Fruit fly (Drosophila melanogaster) whole organism, embryonic: ENCODE results near the gene Ilp4.
A peak's percentile ranks its signal among the peaks of the same experiment; 100 is the strongest.

Source experiments
- Adf1 ChIP-seq: fragments of 200-800 bp; sonication (Bioruptor generic); IDR thresholded peaks from 2 replicates; pipeline ENCODE4 v1.3.6; 2022; ENCODE audit warnings: missing biosample characterization, missing genetic modification characterization
- Bdp1 ChIP-seq: fragments of 200-800 bp; sonication (Bioruptor generic); optimal IDR thresholded peaks from 3 replicates; lab custom pipeline; 2016; ENCODE audit warnings: missing biosample characterization, missing genetic modification characterization
- Blimp-1 ChIP-seq: fragments of 200-800 bp; sonication (Bioruptor generic); optimal IDR thresholded peaks from 3 replicates; lab custom pipeline; 2018; ENCODE audit warnings: missing biosample characterization, missing genetic modification characterization, mild to moderate bottlenecking, moderate library complexity, missing genetic modification reagents
- CG11456 ChIP-seq: fragments of 200-800 bp; sonication (Bioruptor generic); IDR thresholded peaks from 3 replicates; pipeline ENCODE4 v1.3.6; 2022; ENCODE audit warnings: missing biosample characterization, missing genetic modification characterization
- CG11695 ChIP-seq: fragments of 200-800 bp; sonication (Bioruptor generic); IDR thresholded peaks from 3 replicates; pipeline ENCODE4 v1.3.6; 2022; ENCODE audit warnings: missing biosample characterization, missing genetic modification characterization
- CG12744 ChIP-seq: fragments of 200-800 bp; sonication (Bioruptor generic); optimal IDR thresholded peaks from 2 replicates; lab custom pipeline; 2016; ENCODE audit warnings: missing biosample characterization, missing genetic modification characterization
- CG13123 ChIP-seq: fragments of 200-800 bp; sonication (Bioruptor generic); optimal IDR thresholded peaks from 2 replicates; lab custom pipeline; 2016; ENCODE audit warnings: missing biosample characterization, missing genetic modification characterization
- CG16815 ChIP-seq: fragments of 200-800 bp; sonication (Bioruptor generic); optimal IDR thresholded peaks from 3 replicates; lab custom pipeline; 2017; ENCODE audit warnings: missing biosample characterization, mild to moderate bottlenecking, missing genetic modification characterization
- CG2889 ChIP-seq: fragments of 200-800 bp; sonication (Bioruptor generic); IDR thresholded peaks from 3 replicates; pipeline ENCODE4 v1.3.6; 2022; ENCODE audit warnings: missing biosample characterization, missing genetic modification characterization
- CG31441 ChIP-seq: fragments of 200-800 bp; sonication (Bioruptor generic); IDR thresholded peaks from 2 replicates; pipeline ENCODE4 v1.3.6; 2022; ENCODE audit warnings: missing biosample characterization, missing genetic modification characterization
- CG3407 ChIP-seq: fragments of 200-800 bp; sonication (Bioruptor generic); optimal IDR thresholded peaks from 2 replicates; lab custom pipeline; 2018; ENCODE audit warnings: missing biosample characterization, mild to moderate bottlenecking, missing genetic modification characterization
- CG6175 ChIP-seq: fragments of 200-800 bp; sonication (Bioruptor generic); IDR thresholded peaks from 3 replicates; pipeline ENCODE4 v1.3.6; 2022; ENCODE audit warnings: missing biosample characterization, missing genetic modification characterization
- CG7372 ChIP-seq: fragments of 200-800 bp; sonication (Bioruptor generic); IDR thresholded peaks from 2 replicates; pipeline ENCODE4 v1.3.6; 2022; ENCODE audit warnings: missing biosample characterization, missing genetic modification characterization
- Dbx ChIP-seq: fragments of 200-800 bp; sonication (Bioruptor generic); IDR thresholded peaks from 3 replicates; pipeline ENCODE4 v1.3.6; 2022; ENCODE audit warnings: missing biosample characterization, missing genetic modification characterization
- Doc2 ChIP-seq: fragments of 200-800 bp; sonication (Bioruptor generic); IDR thresholded peaks from 2 replicates; pipeline ENCODE4 v1.3.6; 2022; ENCODE audit warnings: missing biosample characterization, missing genetic modification characterization
- H15 ChIP-seq: fragments of 200-800 bp; sonication (Bioruptor generic); IDR thresholded peaks from 3 replicates; pipeline ENCODE4 v1.3.6; 2022; ENCODE audit warnings: missing biosample characterization, missing genetic modification characterization
- H2.0 ChIP-seq: fragments of 200-800 bp; sonication (Bioruptor generic); IDR thresholded peaks from 2 replicates; pipeline ENCODE4 v1.3.6; 2022; ENCODE audit warnings: missing biosample characterization, missing genetic modification characterization
- MBD-R2 ChIP-seq: fragments of 200-800 bp; sonication (Bioruptor generic); IDR thresholded peaks from 2 replicates; pipeline ENCODE4 v1.3.6; 2022; ENCODE audit warnings: missing biosample characterization, missing genetic modification characterization
- Med ChIP-seq: fragments of 200-800 bp; sonication (Bioruptor generic); peaks from one replicate; lab custom pipeline; 2016; ENCODE audit warnings: missing biosample characterization, missing genetic modification characterization, mild to moderate bottlenecking, inconsistent platforms, moderate library complexity
- Ravus ChIP-seq: fragments of 200-800 bp; sonication (Bioruptor generic); IDR thresholded peaks from 2 replicates; pipeline ENCODE4 v1.3.6; 2022; ENCODE audit warnings: missing biosample characterization, missing genetic modification characterization
- Rx ChIP-seq: fragments of 200-800 bp; sonication (Bioruptor generic); IDR thresholded peaks from 2 replicates; pipeline ENCODE4 v1.3.6; 2022; ENCODE audit warnings: missing biosample characterization, missing genetic modification characterization
- Sox102F ChIP-seq: fragments of 200-800 bp; sonication (Bioruptor generic); optimal IDR thresholded peaks from 2 replicates; lab custom pipeline; 2018; ENCODE audit warnings: missing biosample characterization, mild to moderate bottlenecking, missing genetic modification characterization, moderate library complexity
- az2 ChIP-seq: fragments of 200-800 bp; sonication (Bioruptor generic); optimal IDR thresholded peaks from 3 replicates; lab custom pipeline; 2016; ENCODE audit warnings: missing biosample characterization, missing genetic modification characterization
- chn ChIP-seq: fragments of 200-800 bp; sonication (Bioruptor generic); optimal IDR thresholded peaks from 2 replicates; lab custom pipeline; 2016; ENCODE audit warnings: missing biosample characterization, missing genetic modification characterization
- croc ChIP-seq: fragments of 200-800 bp; sonication (Bioruptor generic); conservative IDR thresholded peaks from 3 replicates; pipeline ENCODE4 v1.3.6; 2022; ENCODE audit warnings: missing biosample characterization, missing genetic modification characterization
- crp ChIP-seq, 2 experiments: fragments of 200-800 bp; sonication (Bioruptor generic); optimal IDR thresholded peaks; 2 replicates in 1 of 2; 3 replicates in 1 of 2; lab custom pipeline; 2017; ENCODE audit warnings: missing biosample characterization in 2 of 2, missing genetic modification characterization in 2 of 2, mild to moderate bottlenecking in 1 of 2, moderate library complexity in 1 of 2
- da ChIP-seq: fragments of 200-800 bp; sonication (Bioruptor generic); optimal IDR thresholded peaks from 2 replicates; lab custom pipeline; 2016; ENCODE audit warnings: missing biosample characterization, missing genetic modification characterization
- dati ChIP-seq: fragments of 200-800 bp; sonication (Bioruptor generic); IDR thresholded peaks from 2 replicates; pipeline ENCODE4 v1.3.6; 2022; ENCODE audit warnings: missing biosample characterization, missing genetic modification characterization
- esg ChIP-seq: fragments of 200-800 bp; sonication (Bioruptor generic); conservative IDR thresholded peaks from 2 replicates; pipeline ENCODE4 v1.3.6; 2022; ENCODE audit warnings: missing biosample characterization, missing genetic modification characterization
- ftz-f1 ChIP-seq: fragments of 200-800 bp; sonication (Bioruptor generic); optimal IDR thresholded peaks from 2 replicates; lab custom pipeline; 2016; ENCODE audit warnings: missing biosample characterization, missing genetic modification characterization
- gt ChIP-seq: fragments of 200-800 bp; sonication (Bioruptor generic); IDR thresholded peaks from 2 replicates; pipeline ENCODE4 v1.3.6; 2022; ENCODE audit warnings: missing biosample characterization, missing genetic modification characterization
- hb ChIP-seq: fragments of 200-800 bp; sonication (Bioruptor generic); IDR thresholded peaks from 3 replicates; pipeline ENCODE4 v1.3.6; 2022; ENCODE audit warnings: missing biosample characterization, missing genetic modification characterization; ENCODE audit not compliant: partially characterized antibody
- ind ChIP-seq: fragments of 200-800 bp; sonication (Bioruptor generic); optimal IDR thresholded peaks from 3 replicates; lab custom pipeline; 2016; ENCODE audit warnings: missing biosample characterization, missing genetic modification characterization
- kni ChIP-seq: fragments of 200-800 bp; sonication (Bioruptor generic); optimal IDR thresholded peaks from 3 replicates; lab custom pipeline; 2017; ENCODE audit warnings: mild to moderate bottlenecking, missing biosample characterization, missing genetic modification reagents, missing genetic modification characterization
- lov ChIP-seq, 2 experiments: fragments of 200-800 bp in 1 of 2; fragments of >200 bp in 1 of 2; sonication (Bioruptor generic) in 1 of 2; IDR thresholded peaks in 1 of 2; optimal IDR thresholded peaks in 1 of 2; 2 replicates in 1 of 2; 3 replicates in 1 of 2; pipeline versions ENCODE4 v1.3.6 to Lab custom; 2017 to 2022; ENCODE audit warnings: missing biosample characterization in 1 of 2, missing genetic modification characterization in 1 of 2
- luna ChIP-seq: fragments of 200-800 bp; sonication (Bioruptor generic); optimal IDR thresholded peaks from 2 replicates; lab custom pipeline; 2016; ENCODE audit warnings: missing biosample characterization, missing genetic modification characterization
- nmo ChIP-seq: fragments of 200-800 bp; sonication (Bioruptor generic); optimal IDR thresholded peaks from 2 replicates; lab custom pipeline; 2018; ENCODE audit warnings: missing biosample characterization, mild to moderate bottlenecking, missing genetic modification characterization, moderate library complexity
- oc ChIP-seq: fragments of 200-800 bp; sonication (Bioruptor generic); optimal IDR thresholded peaks from 2 replicates; lab custom pipeline; 2018; ENCODE audit warnings: missing biosample characterization, mild to moderate bottlenecking, missing genetic modification characterization, moderate library complexity
- onecut ChIP-seq: fragments of 200-800 bp; sonication (Bioruptor generic); IDR thresholded peaks from 2 replicates; pipeline ENCODE4 v1.3.6; 2022; ENCODE audit warnings: missing biosample characterization, missing genetic modification characterization
- pan ChIP-seq, 4 experiments: fragments of >200 bp in 3 of 4; fragments of 200-800 bp in 1 of 4; sonication (Bioruptor generic) in 1 of 4; optimal IDR thresholded peaks in 3 of 4; IDR thresholded peaks in 1 of 4; 2 replicates each; pipeline versions ENCODE4 v1.3.6 to Lab custom; 2017 to 2022; ENCODE audit warnings: missing biosample characterization in 2 of 4, missing genetic modification characterization in 2 of 4, mixed read lengths in 1 of 4
- prd ChIP-seq, 3 experiments: fragments of >200 bp in 2 of 3; fragments of 200-800 bp in 1 of 3; sonication (Bioruptor generic) in 1 of 3; optimal IDR thresholded peaks in 2 of 3; IDR thresholded peaks in 1 of 3; 2 replicates in 2 of 3; 3 replicates in 1 of 3; pipeline versions ENCODE4 v1.3.6 to Lab custom; 2017 to 2022; ENCODE audit warnings: missing biosample characterization in 1 of 3, missing genetic modification characterization in 1 of 3
- pum ChIP-seq: fragments of 200-800 bp; sonication (Bioruptor generic); optimal IDR thresholded peaks from 2 replicates; lab custom pipeline; 2016; ENCODE audit warnings: missing biosample characterization, missing genetic modification characterization
- run ChIP-seq: fragments of 200-800 bp; sonication (Bioruptor generic); optimal IDR thresholded peaks from 3 replicates; lab custom pipeline; 2018; ENCODE audit warnings: missing biosample characterization, mild to moderate bottlenecking, missing genetic modification characterization
- slp2 ChIP-seq: fragments of 200-800 bp; sonication (Bioruptor generic); optimal IDR thresholded peaks from 2 replicates; lab custom pipeline; 2016; ENCODE audit warnings: missing biosample characterization, missing genetic modification characterization
- ssp ChIP-seq: fragments of 200-800 bp; sonication (Bioruptor generic); IDR thresholded peaks from 2 replicates; pipeline ENCODE4 v1.3.6; 2022; ENCODE audit warnings: missing biosample characterization, missing genetic modification characterization
- tna ChIP-seq: fragments of 200-800 bp; sonication (Bioruptor generic); IDR thresholded peaks from 2 replicates; pipeline ENCODE4 v1.3.6; 2022; ENCODE audit warnings: missing biosample characterization, missing genetic modification characterization; ENCODE audit not compliant: partially characterized antibody
- twi ChIP-seq: fragments of 200-800 bp; optimal IDR thresholded peaks from 2 replicates; lab custom pipeline; 2019; ENCODE audit warnings: missing biosample characterization, mild to moderate bottlenecking, missing genetic modification characterization, moderate library complexity
- vvl ChIP-seq: fragments of 200-800 bp; sonication (Bioruptor generic); IDR thresholded peaks from 2 replicates; pipeline ENCODE4 v1.3.6; 2022; ENCODE audit warnings: missing biosample characterization, missing genetic modification characterization
- yki ChIP-seq: fragments of >200 bp; optimal IDR thresholded peaks from 3 replicates; lab custom pipeline; 2018

Ilp4 gene

dm6 chr3L:9764915-9765709 lies 39.0 kb downstream of the Ilp4 start (continued):
- TF ChIP-seq onecut (no peak), da (GFP tag; lab: Kevin White, UChicago) (no peak), CG2889 (GFP tag; lab: Robert Waterston, UW) (no peak), ftz-f1 (no peak), chn (GFP tag; lab: Kevin White, UChicago) (no peak), Blimp-1 (GFP tag; lab: Kevin White, UChicago) (no peak), crp (GFP tag; optimal IDR thresholded peaks at IDR 0.05; lab: Kevin White, UChicago) (no peak), CG7372 (GFP tag; lab: Robert Waterston, UW) (no peak), esg (no peak), run (tag; lab: Kevin White, UChicago) (no peak), CG12744 (GFP tag; lab: Kevin White, UChicago) (no peak), slp2 (GFP tag; lab: Kevin White, UChicago) (no peak), H2.0 (no peak), croc (GFP tag; lab: Robert Waterston, UW) (no peak), vvl (peak; percentile 46; the same call in 1 of the 2 replicates), H15 (GFP tag; lab: Robert Waterston, UW) (0 out of 3 replicates have a peak, but pooled peaks have one; percentile 24), tna (GFP tag; lab: Robert Waterston, UW) (no peak), MBD-R2 (GFP tag; lab: Robert Waterston, UW) (no peak), CG31441 (GFP tag; lab: Robert Waterston, UW) (no peak), yki (lab: Kevin White, UChicago) (no peak), kni (GFP tag; lab: Kevin White, UChicago) (no peak), Ravus (GFP tag; lab: Robert Waterston, UW) (no peak), az2 (GFP tag; lab: Kevin White, UChicago) (no peak), CG3407 (GFP tag; lab: Kevin White, UChicago) (no peak), ind (GFP tag; lab: Kevin White, UChicago) (no peak), prd (optimal IDR thresholded peaks at IDR 0.05; lab: Kevin White, UChicago) (no peak), prd (GFP tag; IDR thresholded peaks at IDR 0.05; lab: Robert Waterston, UW) (0 out of 3 replicates have a peak, but pooled peaks have one; percentile 7), CG13123 (GFP tag; lab: Kevin White, UChicago) (no peak), ssp (GFP tag; lab: Robert Waterston, UW) (no peak), Doc2 (GFP tag; lab: Robert Waterston, UW) (no peak), oc (tag; lab: Kevin White, UChicago) (no peak), pum (GFP tag; lab: Kevin White, UChicago) (no peak), hb (no peak), dati (GFP tag; lab: Robert Waterston, UW) (no peak), twi (no peak), luna (GFP tag; lab: Kevin White, UChicago) (no peak), CG11695 (no peak), Adf1 (GFP tag; lab: Robert Waterston, UW) (no peak), CG6175 (GFP tag; lab: Robert Waterston, UW) (no peak), gt (GFP tag; lab: Robert Waterston, UW) (no peak), pan (optimal IDR thresholded peaks at IDR 0.05; lab: Kevin White, UChicago) (no peak), pan (GFP tag; optimal IDR thresholded peaks at IDR 0.05 in 1 of 2, IDR thresholded peaks at IDR 0.05 in 1 of 2) (peak in 1 of 2 experiments; percentile 15), Sox102F (GFP tag; lab: Kevin White, UChicago) (peak; percentile 2), lov (optimal IDR thresholded peaks at IDR 0.05; lab: Kevin White, UChicago) (no peak), lov (GFP tag; IDR thresholded peaks at IDR 0.05; lab: Robert Waterston, UW) (no peak), nmo (GFP tag; lab: Kevin White, UChicago) (no peak), CG11456 (GFP tag; lab: Robert Waterston, UW) (no peak), CG16815 (no peak), Rx (no peak), Bdp1 (GFP tag; lab: Kevin White, UChicago) (no peak), Med (peak; percentile 48), Dbx (GFP tag; lab: Robert Waterston, UW) (no peak)
